Worm (Caenorhabditis elegans) whole organism, L4 larva: Measurements from ENCODE around the gene C07A9.10.
A peak's percentile ranks its signal among the peaks of the same experiment; 100 is the strongest.

Experiments used
- D1046.2 ChIP-seq: fragments of 200-800 bp; sonication (Bioruptor generic); IDR thresholded peaks from 2 replicates; pipeline ENCODE4 v1.3.6; 2022; ENCODE audit warnings: missing genetic modification characterization, missing compliant biosample characterization
- F37D6.2 ChIP-seq: sonication (generic microtip); optimal IDR thresholded peaks from 2 replicates; lab custom pipeline; 2016; ENCODE audit warnings: mild to moderate bottlenecking, missing genetic modification characterization, missing compliant biosample characterization
- F44E2.7 ChIP-seq: fragments of 200-800 bp; sonication (Bioruptor generic); IDR thresholded peaks from 2 replicates; pipeline ENCODE4 v2.1.2; 2022; ENCODE audit warnings: missing genetic modification characterization, missing compliant biosample characterization
- F49E8.2 ChIP-seq: sonication (generic microtip); optimal IDR thresholded peaks from 2 replicates; lab custom pipeline; 2016; ENCODE audit warnings: missing compliant biosample characterization, mild to moderate bottlenecking, missing genetic modification characterization, borderline replicate concordance
- R02D3.7 ChIP-seq: fragments of 150-350 bp; sonication (generic microtip); optimal IDR thresholded peaks from 3 replicates; lab custom pipeline; 2014; ENCODE audit warnings: missing biosample characterization, missing genetic modification characterization
- T20F7.1 ChIP-seq: fragments of 200-800 bp; sonication (Bioruptor generic); optimal IDR thresholded peaks from 2 replicates; lab custom pipeline; 2018; ENCODE audit warnings: mild to moderate bottlenecking, missing genetic modification characterization, missing compliant biosample characterization
- Y105C5A.15 ChIP-seq: fragments of 200-800 bp; sonication (Bioruptor generic); IDR thresholded peaks from 2 replicates; pipeline ENCODE4 v1.3.6; 2022; ENCODE audit warnings: missing genetic modification characterization, missing compliant biosample characterization
- Y48G9A.11 ChIP-seq: fragments of 200-800 bp; sonication (Bioruptor generic); IDR thresholded peaks from 2 replicates; pipeline ENCODE4 v1.3.6; 2022; ENCODE audit warnings: missing genetic modification reagents, missing genetic modification characterization, missing compliant biosample characterization
- Y5F2A.4 ChIP-seq: fragments of 200-800 bp; sonication (Bioruptor generic); optimal IDR thresholded peaks from 2 replicates; lab custom pipeline; 2018; ENCODE audit warnings: mild to moderate bottlenecking, missing genetic modification characterization, missing compliant biosample characterization
- ZK337.2 ChIP-seq: fragments of 200-800 bp; sonication (Bioruptor generic); IDR thresholded peaks from 2 replicates; pipeline ENCODE4 v1.3.6; 2022; ENCODE audit warnings: missing genetic modification reagents, missing genetic modification characterization, missing compliant biosample characterization
- arid-1 ChIP-seq: fragments of 200-800 bp; sonication (Bioruptor generic); conservative IDR thresholded peaks from 2 replicates; pipeline ENCODE4 v1.3.6; 2022; ENCODE audit warnings: missing genetic modification reagents, missing genetic modification characterization, missing compliant biosample characterization
- ceh-20 ChIP-seq: fragments of 200-800 bp; sonication (Bioruptor generic); IDR thresholded peaks from 2 replicates; pipeline ENCODE4 v1.3.6; 2022; ENCODE audit warnings: missing genetic modification reagents, missing genetic modification characterization, missing compliant biosample characterization
- ceh-62 ChIP-seq: sonication (generic microtip); optimal IDR thresholded peaks from 2 replicates; lab custom pipeline; 2017; ENCODE audit warnings: missing biosample characterization, missing genetic modification characterization
- ceh-82 ChIP-seq: sonication (generic microtip); optimal IDR thresholded peaks from 2 replicates; lab custom pipeline; 2017; ENCODE audit warnings: missing biosample characterization, missing genetic modification characterization
- daf-12 ChIP-seq: fragments of 150-350 bp; optimal IDR thresholded peaks from 2 replicates; lab custom pipeline; 2014; ENCODE audit warnings: missing biosample characterization, missing genetic modification reagents, missing genetic modification characterization
- daf-16 ChIP-seq, 3 experiments: sonication (generic microtip); optimal IDR thresholded peaks; 2 replicates each; lab custom pipeline; 2016 to 2017; ENCODE audit warnings: missing genetic modification characterization in 3 of 3, missing genetic modification reagents in 3 of 3, mild to moderate bottlenecking in 2 of 3, missing compliant biosample characterization in 2 of 3, missing biosample characterization in 1 of 3, moderate library complexity in 1 of 3
- dpl-1 ChIP-seq: fragments of 150-350 bp; optimal IDR thresholded peaks from 2 replicates; lab custom pipeline; 2014; ENCODE audit warnings: missing biosample characterization, missing genetic modification reagents, missing genetic modification characterization
- duxl-1 ChIP-seq: sonication (generic microtip); optimal IDR thresholded peaks from 2 replicates; lab custom pipeline; 2016; ENCODE audit warnings: mild to moderate bottlenecking, missing genetic modification characterization, moderate library complexity, missing compliant biosample characterization; ENCODE audit not compliant: poor library complexity
- dve-1 ChIP-seq: sonication (generic microtip); optimal IDR thresholded peaks from 2 replicates; lab custom pipeline; 2017; ENCODE audit warnings: antibody characterized with exemption, mild to moderate bottlenecking, missing genetic modification characterization, missing compliant biosample characterization; ENCODE audit not compliant: insufficient read depth
- fos-1 ChIP-seq: fragments of 150-350 bp; optimal IDR thresholded peaks from 2 replicates; lab custom pipeline; 2014; ENCODE audit warnings: missing biosample characterization, missing genetic modification characterization
- hlh-30 ChIP-seq: sonication (generic microtip); optimal IDR thresholded peaks from 2 replicates; lab custom pipeline; 2017; ENCODE audit warnings: antibody characterized with exemption, mild to moderate bottlenecking, missing genetic modification characterization, missing compliant biosample characterization; ENCODE audit not compliant: insufficient read depth
- lim-7 ChIP-seq: fragments of 200-800 bp; sonication (Bioruptor generic); IDR thresholded peaks from 2 replicates; pipeline ENCODE4 v1.3.6; 2022; ENCODE audit warnings: missing genetic modification characterization, missing compliant biosample characterization
- lin-1 ChIP-seq: fragments of 200-800 bp; sonication (Bioruptor generic); IDR thresholded peaks from 2 replicates; pipeline ENCODE4 v1.3.6; 2022; ENCODE audit warnings: missing genetic modification reagents, missing genetic modification characterization, missing compliant biosample characterization
- lin-15B ChIP-seq: fragments of 150-350 bp; sonication (generic microtip); optimal IDR thresholded peaks from 3 replicates; lab custom pipeline; 2014; ENCODE audit warnings: missing biosample characterization, missing genetic modification characterization
- lin-38 ChIP-seq: fragments of 200-800 bp; sonication (Bioruptor generic); IDR thresholded peaks from 2 replicates; pipeline ENCODE4 v1.3.6; 2022; ENCODE audit warnings: missing genetic modification reagents, missing genetic modification characterization, missing compliant biosample characterization
- lsy-2 ChIP-seq, 2 experiments: fragments of 150-350 bp in 1 of 2; sonication (generic microtip) in 1 of 2; optimal IDR thresholded peaks; 2 replicates each; lab custom pipeline; 2014 to 2017; ENCODE audit warnings: missing biosample characterization in 2 of 2, missing genetic modification characterization in 2 of 2
- madf-5 ChIP-seq, 2 experiments: fragments of 200-800 bp; sonication (Bioruptor generic); IDR thresholded peaks; 2 replicates each; pipeline ENCODE4 v1.3.6; 2022; ENCODE audit warnings: missing compliant biosample characterization in 2 of 2, missing genetic modification characterization in 2 of 2
- mdl-1 ChIP-seq, 2 experiments: fragments of 150-350 bp in 1 of 2; sonication (generic microtip) in 1 of 2; optimal IDR thresholded peaks; 2 replicates each; lab custom pipeline; 2014 to 2017; ENCODE audit warnings: missing biosample characterization in 2 of 2, missing genetic modification characterization in 2 of 2
- mxl-2 ChIP-seq: fragments of 200-800 bp; sonication (Bioruptor generic); conservative IDR thresholded peaks from 2 replicates; pipeline ENCODE4 v1.3.6; 2022; ENCODE audit warnings: missing genetic modification reagents, missing genetic modification characterization, missing compliant biosample characterization
- mxl-3 ChIP-seq: fragments of 200-800 bp; sonication (Bioruptor generic); optimal IDR thresholded peaks from 2 replicates; lab custom pipeline; 2018; ENCODE audit warnings: mild to moderate bottlenecking, missing genetic modification characterization, missing compliant biosample characterization
- nhr-102 ChIP-seq: sonication (generic microtip); optimal IDR thresholded peaks from 2 replicates; lab custom pipeline; 2016; ENCODE audit warnings: mild to moderate bottlenecking, missing genetic modification characterization, moderate library complexity, missing compliant biosample characterization
- nhr-11 ChIP-seq: fragments of 150-350 bp; optimal IDR thresholded peaks from 2 replicates; lab custom pipeline; 2014; ENCODE audit warnings: missing biosample characterization, missing genetic modification characterization
- nhr-25 ChIP-seq: sonication (generic microtip); optimal IDR thresholded peaks from 2 replicates; lab custom pipeline; 2017; ENCODE audit warnings: missing genetic modification characterization, mild to moderate bottlenecking, missing compliant biosample characterization, antibody characterized with exemption, moderate library complexity, borderline replicate concordance; ENCODE audit not compliant: insufficient read depth
- nhr-28 ChIP-seq: fragments of 150-350 bp; optimal IDR thresholded peaks from 2 replicates; lab custom pipeline; 2014; ENCODE audit warnings: missing biosample characterization, missing genetic modification characterization
- nhr-42 ChIP-seq: fragments of 200-800 bp; sonication (Bioruptor generic); IDR thresholded peaks from 2 replicates; pipeline ENCODE4 v1.3.6; 2022; ENCODE audit warnings: missing genetic modification characterization, missing compliant biosample characterization
- nhr-48 ChIP-seq: sonication (generic microtip); optimal IDR thresholded peaks from 2 replicates; lab custom pipeline; 2016; ENCODE audit warnings: mild to moderate bottlenecking, missing genetic modification characterization, missing compliant biosample characterization
- nhr-6 ChIP-seq: fragments of 150-350 bp; optimal IDR thresholded peaks from 2 replicates; lab custom pipeline; 2014; ENCODE audit warnings: missing biosample characterization, missing genetic modification characterization
- nhr-76 ChIP-seq: fragments of 150-350 bp; optimal IDR thresholded peaks from 2 replicates; lab custom pipeline; 2014; ENCODE audit warnings: missing biosample characterization, missing genetic modification characterization
- php-3 ChIP-seq: fragments of 200-800 bp; sonication (Bioruptor generic); IDR thresholded peaks from 2 replicates; pipeline ENCODE4 v1.3.6; 2022; ENCODE audit warnings: missing genetic modification reagents, missing genetic modification characterization, missing compliant biosample characterization
- rbr-2 ChIP-seq: sonication (generic microtip); optimal IDR thresholded peaks from 2 replicates; lab custom pipeline; 2016; ENCODE audit warnings: missing genotype, missing genetic modification characterization, missing compliant biosample characterization
- saeg-2 ChIP-seq: fragments of 200-800 bp; sonication (Bioruptor generic); IDR thresholded peaks from 2 replicates; pipeline ENCODE4 v1.3.6; 2022; ENCODE audit warnings: missing genetic modification reagents, missing genetic modification characterization, missing compliant biosample characterization
- snpc-1.2 ChIP-seq: fragments of 200-800 bp; sonication (Bioruptor generic); IDR thresholded peaks from 2 replicates; pipeline ENCODE4 v1.3.6; 2022; ENCODE audit warnings: missing genetic modification reagents, missing genetic modification characterization, missing compliant biosample characterization
- spr-1 ChIP-seq: sonication (generic microtip); optimal IDR thresholded peaks from 2 replicates; lab custom pipeline; 2016; ENCODE audit warnings: mild to moderate bottlenecking, missing genetic modification characterization, missing compliant biosample characterization
- unc-62 ChIP-seq, 3 experiments: fragments of 150-350 bp in 1 of 3; sonication (generic microtip); optimal IDR thresholded peaks in 2 of 3; peaks in 1 of 3; 1 replicate in 1 of 3; 2 replicates in 2 of 3; lab custom pipeline; 2014 to 2017; ENCODE audit warnings: missing biosample characterization in 3 of 3, missing genetic modification characterization in 3 of 3, missing genetic modification reagents in 3 of 3, missing genotype in 1 of 3
- zfp-2 ChIP-seq: sonication (generic microtip); optimal IDR thresholded peaks from 2 replicates; lab custom pipeline; 2016; ENCODE audit warnings: mild to moderate bottlenecking, missing genetic modification characterization, missing compliant biosample characterization
- zfp-3 ChIP-seq: fragments of 200-800 bp; sonication (Bioruptor generic); conservative IDR thresholded peaks from 2 replicates; pipeline ENCODE4 v1.3.6; 2022; ENCODE audit warnings: missing genetic modification reagents, missing genetic modification characterization, missing compliant biosample characterization
- zip-2 ChIP-seq: fragments of 150-350 bp; optimal IDR thresholded peaks from 2 replicates; lab custom pipeline; 2014; ENCODE audit warnings: missing biosample characterization, missing genetic modification characterization
- ztf-11 ChIP-seq: fragments of 150-350 bp; optimal IDR thresholded peaks from 2 replicates; lab custom pipeline; 2014; ENCODE audit warnings: missing biosample characterization, missing genetic modification characterization

The C07A9.10 gene

ce11 chrIII:9667591-9668265 lies 18.1 kb downstream of the C07A9.10 start, which contains the start of gene C07A9.9 (continued):
- peak; percentile 52 for TF ChIP-seq spr-1 (tag; lab: Kevin White, UChicago)
- TF ChIP-seq madf-5 (GFP tag; IDR thresholded peaks at IDR 0.05; lab: Robert Waterston, UW) = no peak
- TF ChIP-seq snpc-1.2 = no peak
- TF ChIP-seq lin-1 = peak; percentile 8; the same call in 1 of the 2 replicates
- TF ChIP-seq duxl-1 (tag; lab: Kevin White, UChicago) = no peak
- no peak for TF ChIP-seq mxl-2
- peak; percentile 73 for TF ChIP-seq dve-1 (tag; lab: Kevin White, UChicago)
- TF ChIP-seq lin-38 = peak; percentile 54
- peak; percentile 79 for TF ChIP-seq rbr-2 (tag; lab: Kevin White, UChicago)
- peak; percentile 83 for TF ChIP-seq ceh-20 (GFP tag; lab: Robert Waterston, UW)
- no peak for TF ChIP-seq lim-7 (GFP tag; lab: Robert Waterston, UW)
- peak; percentile 36 for TF ChIP-seq dpl-1 (GFP tag; lab: Kevin White, UChicago)
- TF ChIP-seq ceh-62 (tag; lab: Kevin White, UChicago) = no peak
- TF ChIP-seq php-3 (GFP tag; lab: Robert Waterston, UW) = peak; percentile 56; the same call in 1 of the 2 replicates
- TF ChIP-seq T20F7.1 (GFP tag; lab: Kevin White, UChicago) = peak; percentile 67
- no peak for TF ChIP-seq zip-2 (tag; lab: Kevin White, UChicago)
- TF ChIP-seq R02D3.7 (tag; lab: Kevin White, UChicago) = no peak
- TF ChIP-seq F49E8.2 (tag; lab: Kevin White, UChicago) = no peak
- TF ChIP-seq arid-1 = peak; percentile 42; the same call in 1 of the 2 replicates
- peak in 1 of 2 experiments; percentile 35 for TF ChIP-seq daf-16 (GFP tag; optimal IDR thresholded peaks at IDR 0.05; lab: Kevin White, UChicago)
- TF ChIP-seq daf-16 (tag; optimal IDR thresholded peaks at IDR 0.05; lab: Kevin White, UChicago) = peak; percentile 85
- TF ChIP-seq nhr-48 = peak; percentile 80
- peak in 1 of 2 experiments; percentile 53 for TF ChIP-seq unc-62 (GFP tag; optimal IDR thresholded peaks at IDR 0.05 in 1 of 2; lab: Kevin White, UChicago)
- TF ChIP-seq unc-62 (tag; optimal IDR thresholded peaks at IDR 0.05; lab: Kevin White, UChicago) = no peak
- no peak for TF ChIP-seq zfp-2 (tag; lab: Kevin White, UChicago)
- TF ChIP-seq Y48G9A.11 (GFP tag; lab: Robert Waterston, UW) = no peak
- no peak for TF ChIP-seq nhr-76 (tag; lab: Kevin White, UChicago)
- no peak for TF ChIP-seq F44E2.7 (GFP tag; lab: Robert Waterston, UW)
- TF ChIP-seq D1046.2 (GFP tag; lab: Robert Waterston, UW) = no peak
- no peak for TF ChIP-seq zfp-3 (GFP tag; lab: Robert Waterston, UW)
- TF ChIP-seq fos-1 (tag; lab: Kevin White, UChicago) = no peak
- TF ChIP-seq ceh-82 (tag; lab: Kevin White, UChicago) = no peak
- peak; percentile 44 to 64 for TF ChIP-seq lsy-2 (tag; optimal IDR thresholded peaks at IDR 0.05; lab: Kevin White, UChicago)
- TF ChIP-seq Y5F2A.4 (GFP tag; lab: Kevin White, UChicago) = no peak
- TF ChIP-seq mdl-1 (tag; optimal IDR thresholded peaks at IDR 0.05; lab: Kevin White, UChicago) = peak; percentile 69 to 83
- peak; percentile 52 for TF ChIP-seq nhr-102 (tag; lab: Kevin White, UChicago)
- peak; percentile 75 for TF ChIP-seq hlh-30 (tag; lab: Kevin White, UChicago)
- TF ChIP-seq daf-12 (tag; lab: Kevin White, UChicago) = no peak
- 0 out of 2 replicates have a peak, but pooled peaks have one; percentile 41 for TF ChIP-seq nhr-42
- TF ChIP-seq lin-15B (tag; lab: Kevin White, UChicago) = no peak
- TF ChIP-seq mxl-3 = peak; percentile 92
- no peak for TF ChIP-seq ZK337.2
- no peak for TF ChIP-seq ztf-11 (tag; lab: Kevin White, UChicago)
- TF ChIP-seq nhr-11 (tag; lab: Kevin White, UChicago) = peak; percentile 59
- TF ChIP-seq F37D6.2 = peak; percentile 30
- no peak for TF ChIP-seq saeg-2 (GFP tag; lab: Robert Waterston, UW)
- peak; percentile 54 for TF ChIP-seq nhr-25 (tag; lab: Kevin White, UChicago)
- TF ChIP-seq Y105C5A.15 = no peak
- peak; percentile 65 for TF ChIP-seq nhr-6 (tag; lab: Kevin White, UChicago)
- TF ChIP-seq nhr-28 (tag; lab: Kevin White, UChicago) = peak; percentile 75
